Fruit fly (Drosophila melanogaster): ENCODE results near the gene Thor.

Thor gene

DNA sequence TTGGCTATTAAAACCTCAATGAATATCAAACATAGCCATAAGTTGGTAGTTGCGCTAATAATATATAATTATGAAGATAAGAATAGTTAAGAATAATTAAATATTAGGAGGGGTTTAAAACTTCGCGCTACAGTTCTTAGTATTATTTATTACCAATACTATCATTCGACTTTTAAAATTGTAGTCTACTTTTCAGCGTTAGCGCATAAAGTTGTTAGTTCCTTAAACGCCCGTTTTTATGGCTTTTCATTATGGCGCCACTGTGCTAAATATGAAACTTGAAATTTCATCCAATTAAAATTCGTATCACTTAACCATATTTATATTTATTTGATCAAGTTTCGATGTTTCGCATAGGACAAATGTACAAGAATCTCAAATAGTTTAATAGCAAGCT lies 2.2 kb downstream of the Thor start (continued):
- TF ChIP-seq cato (GFP tag; optimal IDR thresholded peaks at IDR 0.05; ENCODE audit: borderline replicate concordance), result no peak
- peak in 1 of 2 experiments; percentile 22 for TF ChIP-seq eve (GFP tag; optimal IDR thresholded peaks at IDR 0.05)
- no peak for TF ChIP-seq CG3281 (GFP tag; optimal IDR thresholded peaks at IDR 0.05)
- TF ChIP-seq HLHmδ (GFP tag; optimal IDR thresholded peaks at IDR 0.05), result no peak
- no peak for TF ChIP-seq esg (GFP tag; conservative IDR thresholded peaks at IDR 0.05)
- no peak for TF ChIP-seq pum (GFP tag; optimal IDR thresholded peaks at IDR 0.05)
- TF ChIP-seq CG14710 (tag; optimal IDR thresholded peaks at IDR 0.05), result peak; percentile 19
- no peak for TF ChIP-seq CG7745 (tag; optimal IDR thresholded peaks at IDR 0.05)
- TF ChIP-seq CG2202 (tag; optimal IDR thresholded peaks at IDR 0.05), result peak; percentile 12
- no peak for TF ChIP-seq CG2889 (GFP tag; IDR thresholded peaks at IDR 0.05)
- TF ChIP-seq CG12236 (GFP tag; optimal IDR thresholded peaks at IDR 0.05), result no peak
- peak; percentile 35 for TF ChIP-seq trem (tag; optimal IDR thresholded peaks at IDR 0.05)
- TF ChIP-seq peb (GFP tag; IDR thresholded peaks at IDR 0.05), result no peak
- TF ChIP-seq zen2 (GFP tag; IDR thresholded peaks at IDR 0.05; ENCODE audit: partially characterized antibody), result no peak
- TF ChIP-seq CG9215 (GFP tag; IDR thresholded peaks at IDR 0.05), result no peak
- TF ChIP-seq CG8388 (GFP tag; optimal IDR thresholded peaks at IDR 0.05), result no peak
- peak; percentile 49 for TF ChIP-seq stwl (tag; optimal IDR thresholded peaks at IDR 0.05)
- TF ChIP-seq CG17829 (tag; optimal IDR thresholded peaks at IDR 0.05), result peak; percentile 1
- no peak for TF ChIP-seq NfI (GFP tag; optimal IDR thresholded peaks at IDR 0.05)
- peak; percentile 1 for TF ChIP-seq CG4424 (GFP tag; optimal IDR thresholded peaks at IDR 0.05)
- peak; percentile 28 for TF ChIP-seq CG2712 (tag; optimal IDR thresholded peaks at IDR 0.05)
- TF ChIP-seq CG12942 (GFP tag; optimal IDR thresholded peaks at IDR 0.05), result no peak

DNA sequence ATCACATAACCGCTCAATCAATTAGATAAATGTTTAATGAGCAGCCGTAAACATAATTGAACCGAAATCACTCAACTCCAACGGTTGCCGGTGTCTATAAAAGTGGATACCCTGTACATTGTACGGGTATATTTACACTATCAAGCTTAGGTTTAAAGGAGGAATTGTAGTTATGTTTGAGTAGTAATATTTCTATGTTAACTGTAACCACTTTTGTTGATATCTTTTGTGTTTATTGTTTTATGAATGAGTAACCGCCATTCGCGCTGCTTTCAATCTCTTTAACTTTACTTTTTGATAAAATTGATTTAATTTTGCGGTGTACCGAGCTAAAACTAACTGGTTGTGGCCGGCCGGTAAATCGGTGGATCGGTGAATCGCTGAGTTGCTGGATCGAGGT lies 3.8 kb downstream of the Thor start:
- no peak for TF ChIP-seq CG6813 (GFP tag; optimal IDR thresholded peaks at IDR 0.05)
- peak; percentile 80 for TF ChIP-seq Drgx (GFP tag; IDR thresholded peaks at IDR 0.05)

DNA sequence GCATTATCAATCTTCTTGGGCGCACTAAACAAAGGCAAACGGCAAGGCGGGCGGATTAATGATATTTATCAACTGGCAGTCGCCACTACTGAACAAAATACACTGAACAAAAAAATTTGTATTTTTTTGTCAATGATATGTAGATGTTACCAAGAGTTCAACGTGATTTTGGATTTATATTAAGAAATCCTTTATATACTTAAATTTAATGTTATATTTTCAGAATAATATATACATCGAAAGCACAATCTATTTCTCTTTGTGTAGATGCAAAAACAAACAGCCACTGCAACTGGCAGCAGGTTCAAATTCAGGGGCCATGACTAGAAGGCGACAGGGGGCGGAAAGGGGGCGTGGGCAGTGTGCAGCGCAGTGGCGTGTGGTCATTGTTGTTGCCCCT lies 4.5 kb downstream of the Thor start:
- TF ChIP-seq hkb (optimal IDR thresholded peaks at IDR 0.05) (no peak), hkb (GFP tag; IDR thresholded peaks at IDR 0.05) (0 out of 2 replicates have a peak, but pooled peaks have one; percentile 16), en (GFP tag; optimal IDR thresholded peaks at IDR 0.05) (no peak), Oli (tag; optimal IDR thresholded peaks at IDR 0.05) (peak; percentile 26), ato (GFP tag; IDR thresholded peaks at IDR 0.05; ENCODE audit: partially characterized antibody) (no peak), CG12299 (tag; optimal IDR thresholded peaks at IDR 0.05) (no peak), nmo (GFP tag; optimal IDR thresholded peaks at IDR 0.05) (peak; percentile 30), CG13424 (tag; optimal IDR thresholded peaks at IDR 0.05) (peak; percentile 22), bowl (GFP tag; IDR thresholded peaks at IDR 0.05) (no peak), CG1233 (GFP tag; optimal IDR thresholded peaks at IDR 0.05) (no peak), Sry-δ (GFP tag; optimal IDR thresholded peaks at IDR 0.05) (no peak), Ptx1 (GFP tag; IDR thresholded peaks at IDR 0.05) (peak; percentile 41; the same call in 1 of the 2 replicates), Xrp1 (GFP tag; IDR thresholded peaks at IDR 0.05) (peak; percentile 35; the same call in 1 of the 2 replicates), ttk (GFP tag; IDR thresholded peaks at IDR 0.05) (peak; percentile 22; the same call in 1 of the 2 replicates), crol (GFP tag; IDR thresholded peaks at IDR 0.05) (0 out of 2 replicates have a peak, but pooled peaks have one; percentile 16), cwo (GFP tag; optimal IDR thresholded peaks at IDR 0.05) (no peak), Asciz (GFP tag; optimal IDR thresholded peaks at IDR 0.05) (no peak), fd96Cb (tag; optimal IDR thresholded peaks at IDR 0.05) (peak; percentile 32), bcd (GFP tag; optimal IDR thresholded peaks at IDR 0.05) (peak; percentile 0), ewg (GFP tag; optimal IDR thresholded peaks at IDR 0.05) (peak; percentile 3), bab2 (GFP tag; optimal IDR thresholded peaks at IDR 0.05) (no peak), gem (tag; optimal IDR thresholded peaks at IDR 0.05) (peak; percentile 55), CoRest (tag; optimal IDR thresholded peaks at IDR 0.05) (peak; percentile 10), exex (tag; optimal IDR thresholded peaks at IDR 0.05) (no peak), ase (GFP tag; IDR thresholded peaks at IDR 0.05) (0 out of 3 replicates have a peak, but pooled peaks have one; percentile 32)
